Worm (Caenorhabditis elegans) whole organism, L3 larva: Measurements from ENCODE around the gene ndub-5.
A peak's percentile ranks its signal among the peaks of the same experiment; 100 is the strongest.

Experiments
- aly-2 ChIP-seq: fragments of 150-350 bp; optimal IDR thresholded peaks from 2 replicates; lab custom pipeline; 2014; ENCODE audit warnings: missing biosample characterization, missing genetic modification characterization
- ceh-28 ChIP-seq: fragments of 150-350 bp; optimal IDR thresholded peaks from 2 replicates; lab custom pipeline; 2014; ENCODE audit warnings: missing biosample characterization, missing genetic modification reagents, missing genetic modification characterization
- fos-1 ChIP-seq: fragments of 150-350 bp; optimal IDR thresholded peaks from 2 replicates; lab custom pipeline; 2014; ENCODE audit warnings: missing biosample characterization, missing genetic modification characterization
- nhr-11 ChIP-seq: fragments of 150-350 bp; optimal IDR thresholded peaks from 2 replicates; lab custom pipeline; 2014; ENCODE audit warnings: missing biosample characterization, missing genetic modification characterization
- nhr-237 ChIP-seq: fragments of 150-350 bp; optimal IDR thresholded peaks from 2 replicates; lab custom pipeline; 2014; ENCODE audit warnings: missing biosample characterization, missing genetic modification characterization
- pha-4 ChIP-seq: fragments of 150-350 bp; optimal IDR thresholded peaks from 2 replicates; lab custom pipeline; 2014; ENCODE audit warnings: missing biosample characterization, missing genetic modification reagents, missing genetic modification characterization
- sea-2 ChIP-seq: fragments of 150-350 bp; sonication (generic microtip); optimal IDR thresholded peaks from 4 replicates; lab custom pipeline; 2014; ENCODE audit warnings: missing biosample characterization, missing genetic modification reagents, missing genetic modification characterization
- snpc-4 ChIP-seq: fragments of 150-350 bp; optimal IDR thresholded peaks from 2 replicates; lab custom pipeline; 2014; ENCODE audit warnings: missing biosample characterization, missing genetic modification characterization
- unc-39 ChIP-seq: sonication (generic microtip); optimal IDR thresholded peaks from 4 replicates; lab custom pipeline; 2017; ENCODE audit warnings: missing biosample characterization, missing genetic modification characterization
- unc-62 ChIP-seq: fragments of 150-350 bp; sonication (generic microtip); optimal IDR thresholded peaks from 4 replicates; lab custom pipeline; 2014; ENCODE audit warnings: missing biosample characterization, missing genetic modification reagents, missing genetic modification characterization
- ztf-4 ChIP-seq: fragments of 150-350 bp; optimal IDR thresholded peaks from 2 replicates; lab custom pipeline; 2014; ENCODE audit warnings: missing biosample characterization, missing genetic modification characterization

DNA sequence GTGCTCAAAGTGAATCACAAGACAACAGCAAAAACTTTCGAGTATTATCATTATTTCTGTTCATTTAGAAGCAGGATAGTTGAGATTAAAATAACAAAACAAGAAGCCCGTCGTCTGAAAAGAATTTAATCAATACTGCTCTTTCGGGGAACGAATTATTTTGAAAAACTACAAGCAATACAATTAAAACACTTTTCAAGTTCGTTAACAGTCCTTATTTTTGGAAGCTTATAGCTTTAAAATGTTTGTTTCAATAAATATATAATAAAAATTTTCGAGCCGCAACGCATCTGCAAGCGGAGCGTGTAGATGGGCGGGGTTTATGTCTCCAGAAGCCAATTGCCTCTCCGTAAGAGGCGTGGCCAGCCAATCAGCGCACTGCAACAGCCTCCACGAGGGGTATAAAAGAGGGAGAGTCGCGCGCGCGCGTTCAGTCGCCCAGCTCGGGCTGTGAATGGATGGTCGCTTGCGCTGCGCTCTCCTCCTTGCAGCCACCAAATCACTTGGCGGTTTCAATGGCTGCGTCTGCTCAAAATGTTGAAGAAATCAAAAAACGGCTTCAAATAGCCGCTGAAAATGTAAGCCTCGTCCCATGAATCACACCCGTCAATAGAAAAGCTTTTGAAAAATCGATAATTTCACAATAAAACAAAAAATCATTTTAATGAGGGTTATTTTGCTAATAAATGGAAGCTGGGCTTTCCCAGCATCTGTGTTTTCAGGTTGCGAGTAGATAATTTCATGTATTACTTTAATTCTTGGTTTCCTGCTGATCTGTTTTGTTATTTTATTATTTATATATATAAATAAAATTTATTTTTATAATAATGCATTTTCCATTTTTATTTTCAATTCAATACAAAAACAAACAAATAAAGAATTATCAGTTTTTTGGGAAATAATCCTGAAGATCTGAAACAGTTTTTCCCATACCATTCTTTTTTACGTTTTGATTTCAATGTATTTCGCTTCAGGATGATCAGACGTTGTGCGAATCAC, 30.1 kb downstream of the ndub-5 start, which contains the start of the genes ift-43 and mdt-26:
- TF ChIP-seq ztf-4 (peak; percentile 56), nhr-237 (tag; lab: Kevin White, UChicago) (no peak), unc-62 (GFP tag; lab: Kevin White, UChicago) (peak; percentile 10), ceh-28 (tag; lab: Kevin White, UChicago) (peak; percentile 83), unc-39 (tag; lab: Kevin White, UChicago) (no peak), sea-2 (no peak), pha-4 (tag; lab: Kevin White, UChicago) (peak; percentile 73), snpc-4 (tag; lab: Kevin White, UChicago) (peak; percentile 49), nhr-11 (no peak), fos-1 (tag; lab: Kevin White, UChicago) (no peak), aly-2 (peak; percentile 76)
